Fruit fly (Drosophila melanogaster) whole organism, pupa: ENCODE data around the gene CG14362.

Experiments used
- CG10348 ChIP-seq: fragments of 200-800 bp; sonication (Bioruptor generic); IDR thresholded peaks from 2 replicates; pipeline ENCODE4 v1.3.6; 2022; ENCODE audit warnings: missing biosample characterization, missing genetic modification characterization
- CG12605 ChIP-seq: fragments of 200-800 bp; sonication (Bioruptor generic); IDR thresholded peaks from 2 replicates; pipeline ENCODE4 v1.3.6; 2022; ENCODE audit warnings: missing biosample characterization, missing genetic modification characterization
- CG14655 ChIP-seq: fragments of 200-800 bp; sonication (Bioruptor generic); optimal IDR thresholded peaks from 3 replicates; lab custom pipeline; 2017; ENCODE audit warnings: mild to moderate bottlenecking, missing biosample characterization, missing genetic modification reagents, missing genetic modification characterization
- CG15710 ChIP-seq: fragments of 200-800 bp; sonication (Bioruptor generic); optimal IDR thresholded peaks from 2 replicates; lab custom pipeline; 2018; ENCODE audit warnings: missing biosample characterization, mild to moderate bottlenecking, missing genetic modification characterization, moderate library complexity
- CG32121 ChIP-seq: fragments of 200-800 bp; sonication (Bioruptor generic); IDR thresholded peaks from 2 replicates; pipeline ENCODE4 v1.3.6; 2022; ENCODE audit warnings: missing biosample characterization, missing genetic modification characterization
- CG34367 ChIP-seq: fragments of 200-800 bp; sonication (Bioruptor generic); optimal IDR thresholded peaks from 2 replicates; lab custom pipeline; 2018; ENCODE audit warnings: missing biosample characterization, mild to moderate bottlenecking, missing genetic modification characterization
- CG4496 ChIP-seq: fragments of 200-800 bp; sonication (Bioruptor generic); IDR thresholded peaks from 3 replicates; pipeline ENCODE4 v1.3.6; 2022; ENCODE audit warnings: missing biosample characterization, missing genetic modification characterization
- CG8159 ChIP-seq: fragments of 200-800 bp; sonication (Bioruptor generic); optimal IDR thresholded peaks from 3 replicates; lab custom pipeline; 2018; ENCODE audit warnings: missing biosample characterization, mild to moderate bottlenecking, missing genetic modification characterization, moderate library complexity
- CG8301 ChIP-seq: fragments of 200-800 bp; sonication (Bioruptor generic); optimal IDR thresholded peaks from 2 replicates; lab custom pipeline; 2018; ENCODE audit warnings: missing biosample characterization, mild to moderate bottlenecking, missing genetic modification characterization
- EcR ChIP-seq: fragments of 200-800 bp; sonication (Bioruptor generic); optimal IDR thresholded peaks from 3 replicates; lab custom pipeline; 2019; ENCODE audit warnings: missing biosample characterization, missing genetic modification characterization, mild to moderate bottlenecking, moderate library complexity, missing genetic modification reagents
- Ets98B ChIP-seq: fragments of 200-800 bp; sonication (Bioruptor generic); IDR thresholded peaks from 2 replicates; pipeline ENCODE4 v1.3.6; 2022; ENCODE audit warnings: missing biosample characterization, missing genetic modification characterization
- Snoo ChIP-seq: fragments of 200-800 bp; sonication (Bioruptor generic); optimal IDR thresholded peaks from 3 replicates; lab custom pipeline; 2017; ENCODE audit warnings: missing biosample characterization, mild to moderate bottlenecking, missing genetic modification characterization, inconsistent platforms
- fd96Ca ChIP-seq: fragments of 200-800 bp; sonication (Bioruptor generic); IDR thresholded peaks from 3 replicates; pipeline ENCODE4 v1.3.6; 2022; ENCODE audit warnings: missing biosample characterization, missing genetic modification characterization
- gl ChIP-seq: fragments of 200-800 bp; sonication (Bioruptor generic); optimal IDR thresholded peaks from 2 replicates; lab custom pipeline; 2018; ENCODE audit warnings: missing biosample characterization, mild to moderate bottlenecking, missing genetic modification characterization

dm6 chr3R:13847289-13847688, 8.0 kb downstream of the CG14362 start:
- no peak for TF ChIP-seq Snoo (tag; lab: Kevin White, UChicago)
- peak; percentile 41 for TF ChIP-seq CG8301 (tag; lab: Kevin White, UChicago)
- no peak for TF ChIP-seq fd96Ca (GFP tag; lab: Robert Waterston, UW)
- TF ChIP-seq Ets98B (GFP tag; lab: Robert Waterston, UW), result 0 out of 2 replicates have a peak, but pooled peaks have one; percentile 26
- TF ChIP-seq CG32121 (GFP tag; lab: Robert Waterston, UW), result no peak
- TF ChIP-seq EcR, result no peak
- TF ChIP-seq CG12605 (GFP tag; lab: Robert Waterston, UW), result no peak
- no peak for TF ChIP-seq CG34367
- no peak for TF ChIP-seq CG15710 (tag; lab: Kevin White, UChicago)
- no peak for TF ChIP-seq gl (tag; lab: Kevin White, UChicago)
- peak; percentile 55 for TF ChIP-seq CG14655 (GFP tag; lab: Kevin White, UChicago)
- TF ChIP-seq CG8159, result no peak
- no peak for TF ChIP-seq CG10348 (GFP tag; lab: Robert Waterston, UW)
- no peak for TF ChIP-seq CG4496 (GFP tag; lab: Robert Waterston, UW)
